Fruit fly (Drosophila melanogaster): ENCODE measurements around the gene RasGAP1.

Gene RasGAP1

dm6 chr3L:9855784-9856426 lies 820 bp upstream of the RasGAP1 start (continued):
- TF ChIP-seq tll (GFP tag; optimal IDR thresholded peaks at IDR 0.05) (peak in 1 of 2 experiments; percentile 97), tup (GFP tag; optimal IDR thresholded peaks at IDR 0.05) (peak; percentile 91), CG12942 (GFP tag; optimal IDR thresholded peaks at IDR 0.05) (peak; percentile 95), scrt (GFP tag; optimal IDR thresholded peaks at IDR 0.05) (peak; percentile 88), crc (GFP tag; optimal IDR thresholded peaks at IDR 0.05) (peak; percentile 93), otp (GFP tag; IDR thresholded peaks at IDR 0.05) (peak; percentile 98), Eip74EF (GFP tag; optimal IDR thresholded peaks at IDR 0.05) (peak in 1 of 2 experiments; percentile 96), seq (GFP tag; IDR thresholded peaks at IDR 0.05) (peak; percentile 95), CG2889 (GFP tag; IDR thresholded peaks at IDR 0.05) (peak; percentile 91), CG4854 (GFP tag; optimal IDR thresholded peaks at IDR 0.05) (peak; percentile 94), Opbp (GFP tag; IDR thresholded peaks at IDR 0.05; ENCODE audit: partially characterized antibody) (no peak), ac (GFP tag; optimal IDR thresholded peaks at IDR 0.05) (peak; percentile 95), lmd (GFP tag; IDR thresholded peaks at IDR 0.05) (peak; percentile 97), Doc3 (GFP tag; IDR thresholded peaks at IDR 0.05; ENCODE audit: partially characterized antibody) (no peak), nau (GFP tag; optimal IDR thresholded peaks at IDR 0.05) (peak; percentile 97), bigmax (GFP tag; optimal IDR thresholded peaks at IDR 0.05) (peak; percentile 59), CG8765 (GFP tag; IDR thresholded peaks at IDR 0.05) (peak; percentile 98), CG5245 (GFP tag; optimal IDR thresholded peaks at IDR 0.05) (peak; percentile 98), Six4 (GFP tag; optimal IDR thresholded peaks at IDR 0.05) (peak; percentile 97), phol (tag; optimal IDR thresholded peaks at IDR 0.05) (peak; percentile 99), CG3163 (GFP tag; optimal IDR thresholded peaks at IDR 0.05) (peak; percentile 85), CG18011 (GFP tag; optimal IDR thresholded peaks at IDR 0.05) (peak; percentile 65), NC2β (GFP tag; optimal IDR thresholded peaks at IDR 0.05) (peak; percentile 97), chm (GFP tag; IDR thresholded peaks at IDR 0.05) (peak; percentile 99), Camta (GFP tag; optimal IDR thresholded peaks at IDR 0.05) (peak; percentile 96), yki (optimal IDR thresholded peaks at IDR 0.05) (peak; percentile 58), fu2 (GFP tag; optimal IDR thresholded peaks at IDR 0.05) (peak; percentile 90), E2f2 (GFP tag; IDR thresholded peaks at IDR 0.05) (peak; percentile 77), Rx (GFP tag; IDR thresholded peaks at IDR 0.05) (peak; percentile 96), danr (GFP tag; IDR thresholded peaks at IDR 0.05) (peak; percentile 94), CG4360 (GFP tag; IDR thresholded peaks at IDR 0.05) (peak; percentile 96), CG1832 (GFP tag; optimal IDR thresholded peaks at IDR 0.05) (no peak), btn (GFP tag; optimal IDR thresholded peaks at IDR 0.05) (peak; percentile 98), CG11696 (GFP tag; IDR thresholded peaks at IDR 0.05) (peak; percentile 90), kni (GFP tag; optimal IDR thresholded peaks at IDR 0.05) (peak; percentile 100), unpg (GFP tag; optimal IDR thresholded peaks at IDR 0.05) (peak; percentile 97), sr (GFP tag; IDR thresholded peaks at IDR 0.05) (peak; percentile 95), pzg (GFP tag; optimal IDR thresholded peaks at IDR 0.05) (no peak), toy (GFP tag; IDR thresholded peaks at IDR 0.05) (peak; percentile 84), zfh1 (GFP tag; IDR thresholded peaks at IDR 0.05) (peak; percentile 99), Dip3 (GFP tag; optimal IDR thresholded peaks at IDR 0.05) (peak; percentile 91), CG3281 (GFP tag; optimal IDR thresholded peaks at IDR 0.05) (peak; percentile 93), H2.0 (GFP tag; IDR thresholded peaks at IDR 0.05) (peak; percentile 95), kay (GFP tag; optimal IDR thresholded peaks at IDR 0.05) (peak; percentile 85), lilli (GFP tag; optimal IDR thresholded peaks at IDR 0.05) (peak; percentile 96), CG9817 (tag; optimal IDR thresholded peaks at IDR 0.05) (peak; percentile 93), az2 (GFP tag; optimal IDR thresholded peaks at IDR 0.05) (peak; percentile 98), Dip2 (GFP tag; IDR thresholded peaks at IDR 0.05) (peak; percentile 65), CG13775 (GFP tag; optimal IDR thresholded peaks at IDR 0.05) (peak; percentile 95), CG17612 (GFP tag; IDR thresholded peaks at IDR 0.05) (peak; percentile 92)

Measured in whole organism, embryonic.